Fruit fly (Drosophila melanogaster): ENCODE data around the gene CG34175.

Gene CG34175

dm6 chr2L:3437068-3437467 lies 39.2 kb downstream of the CG34175 start (continued):
- TF ChIP-seq CG33557 (GFP tag; optimal IDR thresholded peaks at IDR 0.05) (peak; percentile 18), lbe (GFP tag; optimal IDR thresholded peaks at IDR 0.05) (peak; percentile 28), CG13123 (GFP tag; optimal IDR thresholded peaks at IDR 0.05) (no peak), ase (GFP tag; IDR thresholded peaks at IDR 0.05) (0 out of 3 replicates have a peak, but pooled peaks have one; percentile 44), disco-r (GFP tag; optimal IDR thresholded peaks at IDR 0.05) (no peak), CG2129 (GFP tag; IDR thresholded peaks at IDR 0.05; ENCODE audit: partially characterized antibody) (no peak), NC2β (GFP tag; optimal IDR thresholded peaks at IDR 0.05) (no peak), CG2199 (GFP tag; IDR thresholded peaks at IDR 0.05) (no peak), NC2α (GFP tag; optimal IDR thresholded peaks at IDR 0.05) (no peak), CG7786 (GFP tag; optimal IDR thresholded peaks at IDR 0.05) (no peak), chinmo (GFP tag; IDR thresholded peaks at IDR 0.05; ENCODE audit: partially characterized antibody) (no peak), CG18764 (GFP tag; optimal IDR thresholded peaks at IDR 0.05) (no peak), Hmx (GFP tag; optimal IDR thresholded peaks at IDR 0.05) (no peak), CG18619 (GFP tag; optimal IDR thresholded peaks at IDR 0.05) (no peak), chn (GFP tag; optimal IDR thresholded peaks at IDR 0.05) (peak; percentile 38), sob (GFP tag; IDR thresholded peaks at IDR 0.05) (no peak), CG3726 (GFP tag; IDR thresholded peaks at IDR 0.05) (no peak), kay (GFP tag; optimal IDR thresholded peaks at IDR 0.05) (no peak), ken (GFP tag; IDR thresholded peaks at IDR 0.05) (0 out of 3 replicates have a peak, but pooled peaks have one; percentile 35), CG13296 (GFP tag; optimal IDR thresholded peaks at IDR 0.05) (peak; percentile 66), h (optimal IDR thresholded peaks at IDR 0.05) (no peak), Neu2 (GFP tag; optimal IDR thresholded peaks at IDR 0.05; ENCODE audit: borderline replicate concordance) (no peak), CG13287 (GFP tag; IDR thresholded peaks at IDR 0.05; ENCODE audit: partially characterized antibody) (no peak), repo (GFP tag; optimal IDR thresholded peaks at IDR 0.05) (no peak), nau (GFP tag; optimal IDR thresholded peaks at IDR 0.05) (peak; percentile 54), CG2678 (tag; optimal IDR thresholded peaks at IDR 0.05) (peak; percentile 73), bowl (GFP tag; IDR thresholded peaks at IDR 0.05) (peak; percentile 46; the same call in 1 of the 2 replicates), CG6272 (GFP tag; IDR thresholded peaks at IDR 0.05) (no peak), Atf-2 (GFP tag; optimal IDR thresholded peaks at IDR 0.05) (no peak), corto (GFP tag; optimal IDR thresholded peaks at IDR 0.05) (no peak), NfI (GFP tag; optimal IDR thresholded peaks at IDR 0.05) (peak; percentile 36), gce (GFP tag; IDR thresholded peaks at IDR 0.05) (peak; percentile 71; the same call in 1 of the 3 replicates), ham (GFP tag; IDR thresholded peaks at IDR 0.05) (no peak), E2f1 (GFP tag; IDR thresholded peaks at IDR 0.05) (peak; percentile 49), hkb (optimal IDR thresholded peaks at IDR 0.05) (no peak), hkb (GFP tag; IDR thresholded peaks at IDR 0.05) (peak; percentile 86), scrt (GFP tag; optimal IDR thresholded peaks at IDR 0.05) (peak; percentile 34), caup (GFP tag; optimal IDR thresholded peaks at IDR 0.05; ENCODE audit: severe bottlenecking) (peak; percentile 18), gsb-n (tag; optimal IDR thresholded peaks at IDR 0.05) (no peak), gro (GFP tag; optimal IDR thresholded peaks at IDR 0.05) (no peak), Lim3 (GFP tag; IDR thresholded peaks at IDR 0.05) (no peak), pho (GFP tag; optimal IDR thresholded peaks at IDR 0.05) (no peak), Hey (tag; optimal IDR thresholded peaks at IDR 0.05) (no peak), ci (GFP tag; IDR thresholded peaks at IDR 0.05) (peak; percentile 91), gt (GFP tag; IDR thresholded peaks at IDR 0.05) (no peak), CG4404 (GFP tag; IDR thresholded peaks at IDR 0.05) (no peak), gem (tag; optimal IDR thresholded peaks at IDR 0.05) (peak; percentile 80), CG9609 (GFP tag; optimal IDR thresholded peaks at IDR 0.05) (peak; percentile 11), Hmr (GFP tag; optimal IDR thresholded peaks at IDR 0.05) (peak; percentile 26), CG9797 (GFP tag; optimal IDR thresholded peaks at IDR 0.05) (no peak), CG13894 (tag; optimal IDR thresholded peaks at IDR 0.05) (no peak), CkIIα-i1 (GFP tag; IDR thresholded peaks at IDR 0.05) (no peak)
